Worm (Caenorhabditis elegans) whole organism, L1 larva: ENCODE results near the gene srj-6.

ENCODE experiments used
- aly-2 ChIP-seq: fragments of 150-350 bp; optimal IDR thresholded peaks from 2 replicates; lab custom pipeline; 2014; ENCODE audit warnings: missing biosample characterization, missing genetic modification characterization
- ama-1 ChIP-seq: fragments of 150-350 bp; optimal IDR thresholded peaks from 2 replicates; lab custom pipeline; 2014
- ces-1 ChIP-seq: fragments of 150-350 bp; optimal IDR thresholded peaks from 2 replicates; lab custom pipeline; 2014; ENCODE audit warnings: missing biosample characterization, missing genetic modification reagents, missing genetic modification characterization
- jun-1 ChIP-seq: fragments of 150-350 bp; optimal IDR thresholded peaks from 2 replicates; lab custom pipeline; 2014; ENCODE audit warnings: missing biosample characterization, missing genetic modification reagents, missing genetic modification characterization
- nhr-12 ChIP-seq: sonication (generic microtip); optimal IDR thresholded peaks from 2 replicates; lab custom pipeline; 2017; ENCODE audit warnings: missing biosample characterization, missing genetic modification characterization
- nhr-28 ChIP-seq: fragments of 150-350 bp; optimal IDR thresholded peaks from 2 replicates; lab custom pipeline; 2014; ENCODE audit warnings: missing biosample characterization, missing genetic modification characterization
- pqm-1 ChIP-seq: sonication (generic microtip); optimal IDR thresholded peaks from 3 replicates; lab custom pipeline; 2017; ENCODE audit warnings: missing biosample characterization, missing genetic modification characterization
- skn-1 ChIP-seq: fragments of 150-350 bp; optimal IDR thresholded peaks from 2 replicates; lab custom pipeline; 2014; ENCODE audit warnings: missing biosample characterization, missing genetic modification characterization
- vab-15 ChIP-seq: sonication (generic microtip); optimal IDR thresholded peaks from 2 replicates; lab custom pipeline; 2017; ENCODE audit warnings: missing genotype, mild to moderate bottlenecking, missing genetic modification characterization, missing compliant biosample characterization
- ztf-11 ChIP-seq, 2 experiments: sonication (generic microtip); optimal IDR thresholded peaks; 2 replicates each; lab custom pipeline; 2016 to 2017; ENCODE audit warnings: missing genetic modification characterization in 2 of 2, missing biosample characterization in 1 of 2, missing compliant biosample characterization in 1 of 2

DNA sequence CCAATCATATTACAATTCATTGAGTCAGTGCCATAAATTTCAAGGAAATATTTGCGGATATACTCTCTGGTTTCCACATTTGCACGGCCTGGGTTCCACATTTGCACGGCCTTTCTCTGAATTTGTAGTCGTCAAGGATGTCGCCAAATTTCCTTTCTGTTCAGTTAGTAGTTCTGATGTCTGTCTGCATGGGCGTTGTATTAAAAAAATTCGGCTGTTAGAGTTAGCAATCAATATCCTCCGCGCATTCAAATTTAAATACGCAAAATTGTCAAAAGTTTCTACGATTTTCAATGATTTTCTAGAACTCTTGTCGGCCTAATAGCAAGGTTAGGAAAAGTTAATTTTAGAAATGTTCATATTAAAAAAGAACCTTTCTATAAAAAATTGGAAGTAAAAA lies 41.6 kb upstream of the srj-6 start, which contains the start of gene srj-52:
- TF ChIP-seq vab-15: no peak
- TF ChIP-seq ama-1: no peak
- TF ChIP-seq ztf-11 (tag; optimal IDR thresholded peaks at IDR 0.05; lab: Kevin White, UChicago): no peak
- no peak for TF ChIP-seq aly-2 (tag; lab: Kevin White, UChicago)
- no peak for TF ChIP-seq skn-1 (tag; lab: Kevin White, UChicago)
- TF ChIP-seq pqm-1 (tag; lab: Kevin White, UChicago): no peak
- TF ChIP-seq nhr-28: no peak
- TF ChIP-seq ces-1 (GFP tag; lab: Kevin White, UChicago): no peak
- no peak for TF ChIP-seq jun-1 (tag; lab: Kevin White, UChicago)
- no peak for TF ChIP-seq nhr-12 (tag; lab: Kevin White, UChicago)
